Fruit fly (Drosophila melanogaster) whole organism, embryonic: ENCODE measurements around the gene CG45066.
A peak's percentile ranks its signal among the peaks of the same experiment; 100 is the strongest.

Source experiments
- Asciz ChIP-seq: fragments of 200-800 bp; sonication (Bioruptor generic); optimal IDR thresholded peaks from 2 replicates; lab custom pipeline; 2017; ENCODE audit warnings: missing biosample characterization, mild to moderate bottlenecking, missing genetic modification characterization, missing genetic modification reagents
- BEAF-32 ChIP-seq: fragments of 200-800 bp; sonication (Bioruptor generic); optimal IDR thresholded peaks from 3 replicates; lab custom pipeline; 2017; ENCODE audit warnings: missing biosample characterization, missing genetic modification characterization, mild to moderate bottlenecking, moderate library complexity, missing genetic modification reagents
- CG12104 ChIP-seq: fragments of 200-800 bp; sonication (Bioruptor generic); optimal IDR thresholded peaks from 3 replicates; lab custom pipeline; 2016; ENCODE audit warnings: missing biosample characterization, missing genetic modification characterization
- CG14710 ChIP-seq: fragments of 200-800 bp; sonication (Bioruptor generic); optimal IDR thresholded peaks from 3 replicates; lab custom pipeline; 2019; ENCODE audit warnings: missing biosample characterization, mild to moderate bottlenecking, missing genetic modification characterization, moderate library complexity
- CG1529 ChIP-seq: fragments of 200-800 bp; sonication (Bioruptor generic); optimal IDR thresholded peaks from 3 replicates; lab custom pipeline; 2018; ENCODE audit warnings: missing biosample characterization, missing genetic modification characterization
- CG16779 ChIP-seq: fragments of 200-800 bp; sonication (Bioruptor generic); IDR thresholded peaks from 2 replicates; pipeline ENCODE4 v1.3.6; 2022; ENCODE audit warnings: missing biosample characterization, missing genetic modification characterization
- CG17359 ChIP-seq: fragments of 200-800 bp; sonication (Bioruptor generic); optimal IDR thresholded peaks from 3 replicates; lab custom pipeline; 2018; ENCODE audit warnings: missing biosample characterization, mild to moderate bottlenecking, missing genetic modification characterization, moderate library complexity
- CG2120 ChIP-seq: fragments of 200-800 bp; sonication (Bioruptor generic); optimal IDR thresholded peaks from 3 replicates; lab custom pipeline; 2016; ENCODE audit warnings: missing biosample characterization, missing genetic modification characterization
- CG3065 ChIP-seq: fragments of 200-800 bp; sonication (Bioruptor generic); optimal IDR thresholded peaks from 2 replicates; lab custom pipeline; 2016; ENCODE audit warnings: missing biosample characterization, missing genetic modification characterization
- CG33213 ChIP-seq: fragments of 200-800 bp; sonication (Bioruptor generic); optimal IDR thresholded peaks from 3 replicates; lab custom pipeline; 2016; ENCODE audit warnings: missing biosample characterization, missing genetic modification characterization
- CG33557 ChIP-seq: fragments of 200-800 bp; sonication (Bioruptor generic); optimal IDR thresholded peaks from 2 replicates; lab custom pipeline; 2019; ENCODE audit warnings: missing biosample characterization, mild to moderate bottlenecking, missing genetic modification characterization, moderate library complexity
- CG34224 ChIP-seq: fragments of 200-800 bp; sonication (Bioruptor generic); IDR thresholded peaks from 3 replicates; pipeline ENCODE4 v1.3.6; 2022; ENCODE audit warnings: missing biosample characterization, missing genetic modification characterization; ENCODE audit not compliant: partially characterized antibody
- CG43689 ChIP-seq: fragments of 200-800 bp; sonication (Bioruptor generic); IDR thresholded peaks from 2 replicates; pipeline ENCODE4 v1.3.6; 2022; ENCODE audit warnings: missing biosample characterization, missing genetic modification characterization
- CG6689 ChIP-seq: fragments of 200-800 bp; sonication (Bioruptor generic); IDR thresholded peaks from 2 replicates; pipeline ENCODE4 v1.3.6; 2022; ENCODE audit warnings: missing biosample characterization, missing genetic modification characterization
- CG8388 ChIP-seq: fragments of 200-800 bp; sonication (Bioruptor generic); optimal IDR thresholded peaks from 2 replicates; lab custom pipeline; 2019; ENCODE audit warnings: missing biosample characterization, mild to moderate bottlenecking, missing genetic modification characterization, moderate library complexity
- CG9215 ChIP-seq: fragments of 200-800 bp; sonication (Bioruptor generic); IDR thresholded peaks from 2 replicates; pipeline ENCODE4 v1.3.6; 2022; ENCODE audit warnings: missing biosample characterization, missing genetic modification characterization
- Dp ChIP-seq: fragments of 200-800 bp; sonication (Bioruptor generic); optimal IDR thresholded peaks from 2 replicates; lab custom pipeline; 2018; ENCODE audit warnings: missing biosample characterization, mild to moderate bottlenecking, missing genetic modification characterization, moderate library complexity
- Drgx ChIP-seq: fragments of 200-800 bp; sonication (Bioruptor generic); IDR thresholded peaks from 2 replicates; pipeline ENCODE4 v1.3.6; 2022; ENCODE audit warnings: missing biosample characterization, missing genetic modification characterization
- Fer1 ChIP-seq: fragments of 200-800 bp; sonication (Bioruptor generic); optimal IDR thresholded peaks from 2 replicates; lab custom pipeline; 2017; ENCODE audit warnings: missing biosample characterization, mild to moderate bottlenecking, missing genetic modification characterization
- GATAe ChIP-seq: fragments of 200-800 bp; sonication (Bioruptor generic); conservative IDR thresholded peaks from 2 replicates; pipeline ENCODE4 v1.3.6; 2022; ENCODE audit warnings: missing biosample characterization, missing genetic modification characterization
- HHEX ChIP-seq: fragments of 200-800 bp; sonication (Bioruptor generic); optimal IDR thresholded peaks from 3 replicates; lab custom pipeline; 2017; ENCODE audit warnings: missing biosample characterization, mild to moderate bottlenecking, missing genetic modification characterization, missing genetic modification reagents
- HLH3B ChIP-seq: fragments of 200-800 bp; sonication (Bioruptor generic); IDR thresholded peaks from 2 replicates; pipeline ENCODE4 v1.3.6; 2022; ENCODE audit warnings: missing biosample characterization, missing genetic modification characterization
- HLH54F ChIP-seq: fragments of 200-800 bp; sonication (Bioruptor generic); optimal IDR thresholded peaks from 3 replicates; lab custom pipeline; 2016; ENCODE audit warnings: missing biosample characterization, missing genetic modification characterization
- HmgD ChIP-seq: fragments of 200-800 bp; sonication (Bioruptor generic); optimal IDR thresholded peaks from 3 replicates; lab custom pipeline; 2016; ENCODE audit warnings: missing biosample characterization, missing genetic modification characterization
- MESR4 ChIP-seq: fragments of 200-800 bp; sonication (Bioruptor generic); optimal IDR thresholded peaks from 2 replicates; lab custom pipeline; 2018; ENCODE audit warnings: missing biosample characterization, mild to moderate bottlenecking, missing genetic modification characterization, moderate library complexity
- Opbp ChIP-seq: fragments of 200-800 bp; sonication (Bioruptor generic); IDR thresholded peaks from 3 replicates; pipeline ENCODE4 v1.3.6; 2022; ENCODE audit warnings: missing biosample characterization, missing genetic modification characterization; ENCODE audit not compliant: partially characterized antibody
- Ssrp ChIP-seq: fragments of 200-800 bp; sonication (Bioruptor generic); optimal IDR thresholded peaks from 2 replicates; lab custom pipeline; 2018; ENCODE audit warnings: missing biosample characterization, mild to moderate bottlenecking, missing genetic modification characterization, moderate library complexity
- Xrp1 ChIP-seq: fragments of 200-800 bp; sonication (Bioruptor generic); IDR thresholded peaks from 2 replicates; pipeline ENCODE4 v1.3.6; 2022; ENCODE audit warnings: missing biosample characterization, missing genetic modification characterization
- ase ChIP-seq: fragments of 200-800 bp; sonication (Bioruptor generic); IDR thresholded peaks from 3 replicates; pipeline ENCODE4 v1.3.6; 2022; ENCODE audit warnings: missing biosample characterization, missing genetic modification characterization
- chm ChIP-seq: fragments of 200-800 bp; sonication (Bioruptor generic); IDR thresholded peaks from 2 replicates; pipeline ENCODE4 v1.3.6; 2022; ENCODE audit warnings: missing biosample characterization, missing genetic modification characterization
- ci ChIP-seq: fragments of 200-800 bp; sonication (Bioruptor generic); IDR thresholded peaks from 3 replicates; pipeline ENCODE4 v1.3.6; 2022; ENCODE audit warnings: missing biosample characterization, missing genetic modification characterization
- da ChIP-seq: fragments of 200-800 bp; sonication (Bioruptor generic); optimal IDR thresholded peaks from 2 replicates; lab custom pipeline; 2016; ENCODE audit warnings: missing biosample characterization, missing genetic modification characterization
- fd102C ChIP-seq: fragments of 200-800 bp; sonication (Bioruptor generic); optimal IDR thresholded peaks from 2 replicates; lab custom pipeline; 2018; ENCODE audit warnings: missing biosample characterization, mild to moderate bottlenecking, missing genetic modification characterization, moderate library complexity
- grn ChIP-seq: fragments of 200-800 bp; sonication (Bioruptor generic); optimal IDR thresholded peaks from 3 replicates; lab custom pipeline; 2017; ENCODE audit warnings: missing biosample characterization, missing genetic modification characterization
- hb ChIP-seq: fragments of 200-800 bp; sonication (Bioruptor generic); IDR thresholded peaks from 3 replicates; pipeline ENCODE4 v1.3.6; 2022; ENCODE audit warnings: missing biosample characterization, missing genetic modification characterization; ENCODE audit not compliant: partially characterized antibody
- inv ChIP-seq: fragments of 200-800 bp; sonication (Bioruptor generic); IDR thresholded peaks from 2 replicates; pipeline ENCODE4 v1.3.6; 2022; ENCODE audit warnings: missing biosample characterization, missing genetic modification characterization; ENCODE audit not compliant: partially characterized antibody
- jigr1 ChIP-seq: fragments of 200-800 bp; sonication (Bioruptor generic); IDR thresholded peaks from 3 replicates; pipeline ENCODE4 v1.3.6; 2022; ENCODE audit warnings: missing biosample characterization, missing genetic modification characterization
- p53 ChIP-seq: fragments of 200-800 bp; sonication (Bioruptor generic); optimal IDR thresholded peaks from 2 replicates; lab custom pipeline; 2016; ENCODE audit warnings: missing biosample characterization, missing genetic modification characterization
- pnt ChIP-seq: fragments of 200-800 bp; sonication (Bioruptor generic); optimal IDR thresholded peaks from 3 replicates; lab custom pipeline; 2016; ENCODE audit warnings: missing biosample characterization, missing genetic modification characterization
- sd ChIP-seq: fragments of 200-800 bp; sonication (Bioruptor generic); optimal IDR thresholded peaks from 3 replicates; lab custom pipeline; 2018; ENCODE audit warnings: missing biosample characterization, mild to moderate bottlenecking, missing genetic modification characterization, moderate library complexity
- tap ChIP-seq: fragments of 200-800 bp; optimal IDR thresholded peaks from 3 replicates; lab custom pipeline; 2019; ENCODE audit warnings: missing biosample characterization, mild to moderate bottlenecking, missing genetic modification characterization, moderate library complexity
- tgo ChIP-seq: fragments of 200-800 bp; sonication (Bioruptor generic); IDR thresholded peaks from 3 replicates; pipeline ENCODE4 v1.3.6; 2022; ENCODE audit warnings: missing biosample characterization, missing genetic modification characterization
- tin ChIP-seq: fragments of 200-800 bp; sonication (Bioruptor generic); optimal IDR thresholded peaks from 3 replicates; lab custom pipeline; 2016; ENCODE audit warnings: missing biosample characterization, missing genetic modification characterization
- tll ChIP-seq, 2 experiments: fragments of 200-800 bp in 1 of 2; fragments of >200 bp in 1 of 2; sonication (Bioruptor generic) in 1 of 2; optimal IDR thresholded peaks; 2 replicates each; lab custom pipeline; 2017 to 2019; ENCODE audit warnings: missing biosample characterization in 2 of 2, missing genetic modification characterization in 2 of 2, mild to moderate bottlenecking in 1 of 2, moderate library complexity in 1 of 2
- ttk ChIP-seq: fragments of 200-800 bp; sonication (Bioruptor generic); IDR thresholded peaks from 2 replicates; pipeline ENCODE4 v2.1.2; 2022; ENCODE audit warnings: missing biosample characterization, missing genetic modification characterization
- unc-4 ChIP-seq: fragments of 200-800 bp; sonication (Bioruptor generic); IDR thresholded peaks from 2 replicates; pipeline ENCODE4 v1.3.6; 2022; ENCODE audit warnings: missing biosample characterization, missing genetic modification characterization; ENCODE audit not compliant: partially characterized antibody
- wek ChIP-seq: fragments of 200-800 bp; sonication (Bioruptor generic); optimal IDR thresholded peaks from 3 replicates; lab custom pipeline; 2018; ENCODE audit warnings: missing biosample characterization, mild to moderate bottlenecking, missing genetic modification characterization, moderate library complexity

Gene CG45066

dm6 chr3L:3070274-3071204 is 40.5 kb downstream of the CG45066 start, which contains the start of the genes CG32486 and PAN3 (continued):
- TF ChIP-seq ci (peak; percentile 60; the same call in 1 of the 3 replicates), HLH3B (peak; percentile 19; the same call in 1 of the 2 replicates), CG17359 (peak; percentile 39), chm (GFP tag; lab: Robert Waterston, UW) (peak; percentile 92), sd (peak; percentile 39), CG2120 (peak; percentile 38), Fer1 (GFP tag; lab: Kevin White, UChicago) (peak; percentile 77), HHEX (GFP tag; lab: Kevin White, UChicago) (peak; percentile 47), hb (GFP tag; lab: Robert Waterston, UW) (peak; percentile 68; the same call in 2 of the 3 replicates), tap (peak; percentile 52), CG33213 (GFP tag; lab: Kevin White, UChicago) (peak; percentile 48), Dp (GFP tag; lab: Kevin White, UChicago) (peak; percentile 61), CG34224 (peak; percentile 59), CG3065 (GFP tag; lab: Kevin White, UChicago) (peak; percentile 3), BEAF-32 (GFP tag; lab: Kevin White, UChicago) (peak; percentile 98), CG8388 (GFP tag; lab: Kevin White, UChicago) (peak; percentile 16), CG43689 (GFP tag; lab: Robert Waterston, UW) (no peak), Asciz (GFP tag; lab: Kevin White, UChicago) (no peak), CG14710 (tag; lab: Kevin White, UChicago) (peak; percentile 90), inv (GFP tag; lab: Robert Waterston, UW) (peak; percentile 85), MESR4 (GFP tag; lab: Kevin White, UChicago) (peak; percentile 44), HmgD (GFP tag; lab: Kevin White, UChicago) (peak; percentile 35), GATAe (GFP tag; lab: Robert Waterston, UW) (no peak), Drgx (peak; percentile 26; the same call in 1 of the 2 replicates), unc-4 (GFP tag; lab: Robert Waterston, UW) (peak; percentile 89), p53 (GFP tag; lab: Kevin White, UChicago) (peak; percentile 49), pnt (GFP tag; lab: Kevin White, UChicago) (no peak), wek (GFP tag; lab: Kevin White, UChicago) (peak; percentile 51), tgo (GFP tag; lab: Robert Waterston, UW) (no peak), grn (GFP tag; lab: Kevin White, UChicago) (no peak), CG6689 (GFP tag; lab: Robert Waterston, UW) (peak; percentile 17; the same call in 1 of the 2 replicates), tin (GFP tag; lab: Kevin White, UChicago) (peak; percentile 14), CG1529 (peak; percentile 7), jigr1 (GFP tag; lab: Robert Waterston, UW) (no peak), HLH54F (GFP tag; lab: Kevin White, UChicago) (peak; percentile 10), CG12104 (GFP tag; lab: Kevin White, UChicago) (no peak), tll (GFP tag; optimal IDR thresholded peaks at IDR 0.05; lab: Kevin White, UChicago) (peak in 1 of 2 experiments; percentile 1), Ssrp (tag; lab: Kevin White, UChicago) (peak; percentile 1), ase (GFP tag; lab: Robert Waterston, UW) (no peak), da (GFP tag; lab: Kevin White, UChicago) (no peak), CG9215 (GFP tag; lab: Robert Waterston, UW) (no peak), CG33557 (peak; percentile 4), ttk (GFP tag; lab: Robert Waterston, UW) (0 out of 2 replicates have a peak, but pooled peaks have one; percentile 31), fd102C (GFP tag; lab: Kevin White, UChicago) (peak; percentile 18), CG16779 (GFP tag; lab: Robert Waterston, UW) (peak; percentile 86), Xrp1 (GFP tag; lab: Robert Waterston, UW) (peak; percentile 32; the same call in 1 of the 2 replicates), Opbp (GFP tag; lab: Robert Waterston, UW) (peak; percentile 92)
